Fruit fly (Drosophila melanogaster) Kc167 (cell line): ENCODE data around the gene CG14085.

Experiments
- Myc ChIP-seq: fragments of >200 bp; optimal IDR thresholded peaks from 2 replicates; lab custom pipeline; 2017; ENCODE audit warnings: missing external identifiers
- h ChIP-seq: fragments of >200 bp; optimal IDR thresholded peaks from 3 replicates; lab custom pipeline; 2018; ENCODE audit warnings: missing external identifiers
- psq ChIP-seq: fragments of >200 bp; optimal IDR thresholded peaks from 2 replicates; lab custom pipeline; 2017; ENCODE audit warnings: missing external identifiers
- ttk ChIP-seq: sonication (Bioruptor generic); optimal IDR thresholded peaks from 2 replicates; lab custom pipeline; 2017; ENCODE audit warnings: missing external identifiers

dm6 chr3L:19228371-19228817 is 40.8 kb upstream of the CG14085 start:
- no peak for TF ChIP-seq ttk (lab: Kevin White, UChicago)
- no peak for TF ChIP-seq Myc
- no peak for TF ChIP-seq psq
- TF ChIP-seq h: no peak
